Worm (Caenorhabditis elegans) whole organism, mixed stage, embryonic: ENCODE data around the gene srx-10.

Source experiments
- M03D4.4 ChIP-seq: sonication (generic microtip); optimal IDR thresholded peaks from 2 replicates; lab custom pipeline; 2017; ENCODE audit warnings: mild to moderate bottlenecking, missing genetic modification characterization, missing compliant biosample characterization
- blmp-1 ChIP-seq: fragments of 150-350 bp; optimal IDR thresholded peaks from 2 replicates; lab custom pipeline; 2014; ENCODE audit warnings: missing biosample characterization, missing genetic modification characterization
- ceh-39 ChIP-seq: fragments of 150-350 bp; optimal IDR thresholded peaks from 2 replicates; lab custom pipeline; 2014; ENCODE audit warnings: missing biosample characterization, missing genetic modification characterization
- ceh-43 ChIP-seq: fragments of 200-800 bp; sonication (Bioruptor generic); optimal IDR thresholded peaks from 2 replicates; lab custom pipeline; 2018; ENCODE audit warnings: mild to moderate bottlenecking, missing genetic modification characterization, moderate library complexity, missing compliant biosample characterization
- ceh-83 ChIP-seq: fragments of 200-800 bp; sonication (Bioruptor generic); optimal IDR thresholded peaks from 2 replicates; lab custom pipeline; 2018; ENCODE audit warnings: mild to moderate bottlenecking, missing genetic modification characterization, missing compliant biosample characterization
- cnd-1 ChIP-seq: fragments of 200-800 bp; sonication (Bioruptor generic); optimal IDR thresholded peaks from 2 replicates; lab custom pipeline; 2018; ENCODE audit warnings: mild to moderate bottlenecking, missing genetic modification characterization, missing compliant biosample characterization
- drap-1 ChIP-seq: fragments of 200-800 bp; sonication (Bioruptor generic); optimal IDR thresholded peaks from 3 replicates; lab custom pipeline; 2018; ENCODE audit warnings: mild to moderate bottlenecking, missing genetic modification characterization, missing compliant biosample characterization
- elt-1 ChIP-seq: sonication (generic microtip); optimal IDR thresholded peaks from 2 replicates; lab custom pipeline; 2017; ENCODE audit warnings: missing genetic modification characterization, mild to moderate bottlenecking, missing compliant biosample characterization, antibody characterized with exemption, moderate library complexity, borderline replicate concordance; ENCODE audit not compliant: insufficient read depth
- elt-3 ChIP-seq: fragments of 150-350 bp; optimal IDR thresholded peaks from 2 replicates; lab custom pipeline; 2014; ENCODE audit warnings: missing biosample characterization, missing genetic modification characterization
- flh-1 ChIP-seq: fragments of 200-800 bp; sonication (Bioruptor generic); optimal IDR thresholded peaks from 2 replicates; lab custom pipeline; 2018; ENCODE audit warnings: mild to moderate bottlenecking, missing genetic modification characterization, moderate library complexity, missing compliant biosample characterization
- ham-2 ChIP-seq: fragments of 200-800 bp; sonication (Bioruptor generic); optimal IDR thresholded peaks from 2 replicates; lab custom pipeline; 2018; ENCODE audit warnings: mild to moderate bottlenecking, missing genetic modification characterization, missing compliant biosample characterization
- hlh-1 ChIP-seq: fragments of 150-350 bp; optimal IDR thresholded peaks from 2 replicates; lab custom pipeline; 2014; ENCODE audit warnings: missing biosample characterization, missing genetic modification reagents, missing genetic modification characterization
- lin-13 ChIP-seq: fragments of 150-350 bp; optimal IDR thresholded peaks from 2 replicates; lab custom pipeline; 2014; ENCODE audit warnings: missing biosample characterization, missing genetic modification characterization
- lin-32 ChIP-seq: fragments of 200-800 bp; sonication (Bioruptor generic); optimal IDR thresholded peaks from 2 replicates; lab custom pipeline; 2018; ENCODE audit warnings: mild to moderate bottlenecking, missing genetic modification characterization, missing compliant biosample characterization
- mab-5 ChIP-seq: fragments of 150-350 bp; optimal IDR thresholded peaks from 2 replicates; lab custom pipeline; 2014; ENCODE audit warnings: missing biosample characterization, missing genetic modification characterization
- mep-1 ChIP-seq: fragments of 150-350 bp; optimal IDR thresholded peaks from 2 replicates; lab custom pipeline; 2017; ENCODE audit warnings: missing biosample characterization, missing genetic modification reagents, missing genetic modification characterization, inconsistent platforms
- mls-2 ChIP-seq: sonication (generic microtip); optimal IDR thresholded peaks from 2 replicates; lab custom pipeline; 2016; ENCODE audit warnings: mild to moderate bottlenecking, missing genetic modification characterization, moderate library complexity, missing compliant biosample characterization
- nhr-12 ChIP-seq: fragments of 150-350 bp; optimal IDR thresholded peaks from 2 replicates; lab custom pipeline; 2014; ENCODE audit warnings: missing biosample characterization, missing genetic modification characterization
- nhr-2 ChIP-seq: fragments of 150-350 bp; optimal IDR thresholded peaks from 2 replicates; lab custom pipeline; 2014; ENCODE audit warnings: missing biosample characterization, missing genetic modification characterization
- nhr-237 ChIP-seq: fragments of 150-350 bp; optimal IDR thresholded peaks from 2 replicates; lab custom pipeline; 2014; ENCODE audit warnings: missing biosample characterization, missing genetic modification characterization
- nhr-28 ChIP-seq: fragments of 150-350 bp; optimal IDR thresholded peaks from 2 replicates; lab custom pipeline; 2014; ENCODE audit warnings: missing biosample characterization, missing genetic modification characterization
- nhr-76 ChIP-seq: sonication (generic microtip); optimal IDR thresholded peaks from 2 replicates; lab custom pipeline; 2017; ENCODE audit warnings: missing biosample characterization, missing genetic modification characterization
- pha-4 ChIP-seq: fragments of 150-350 bp; optimal IDR thresholded peaks from 2 replicates; lab custom pipeline; 2018; ENCODE audit warnings: missing biosample characterization, missing genetic modification reagents, missing genetic modification characterization
- sem-2 ChIP-seq: fragments of 200-800 bp; sonication (Bioruptor generic); optimal IDR thresholded peaks from 2 replicates; lab custom pipeline; 2018; ENCODE audit warnings: mild to moderate bottlenecking, missing genetic modification characterization, missing compliant biosample characterization
- snpc-4 ChIP-seq: fragments of 150-350 bp; optimal IDR thresholded peaks from 2 replicates; lab custom pipeline; 2014; ENCODE audit warnings: missing biosample characterization, missing genetic modification characterization
- sptf-1 ChIP-seq: sonication (generic microtip); optimal IDR thresholded peaks from 2 replicates; lab custom pipeline; 2017; ENCODE audit warnings: mild to moderate bottlenecking, missing genetic modification characterization, moderate library complexity, missing compliant biosample characterization
- unc-120 ChIP-seq: sonication (generic microtip); optimal IDR thresholded peaks from 2 replicates; lab custom pipeline; 2017; ENCODE audit warnings: missing genetic modification characterization, missing compliant biosample characterization; ENCODE audit not compliant: poor library complexity, severe bottlenecking
- ztf-11 ChIP-seq: fragments of 150-350 bp; optimal IDR thresholded peaks from 2 replicates; lab custom pipeline; 2014; ENCODE audit warnings: missing biosample characterization, missing genetic modification characterization

srx-10 gene

DNA sequence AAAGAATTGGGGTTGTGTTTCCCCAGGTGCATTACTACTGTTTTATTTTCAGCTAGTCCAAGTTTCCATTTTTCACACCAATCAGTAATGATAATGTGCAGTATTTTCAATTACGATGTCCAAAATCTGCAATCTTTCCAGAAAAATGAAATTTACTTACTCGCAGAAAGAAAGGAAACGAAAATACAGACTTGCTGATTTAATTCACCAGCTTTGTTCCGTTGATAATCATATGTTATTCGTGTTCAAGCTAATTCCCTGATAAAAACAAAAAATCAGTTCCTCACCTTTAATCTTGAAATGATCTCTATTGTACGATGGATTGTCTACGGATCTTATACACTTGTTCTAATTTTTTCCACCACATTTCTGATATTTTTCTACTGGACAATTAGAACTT is 22.4 kb downstream of the srx-10 start, which contains the start of gene srxa-11:
Gene srxa-11 (plus strand): TSS at position 301 of the 400 bp plus-strand sequence.
- TF ChIP-seq nhr-76 (tag; lab: Kevin White, UChicago) = no peak
- no peak for TF ChIP-seq nhr-237 (tag; lab: Kevin White, UChicago)
- no peak for TF ChIP-seq elt-3 (tag; lab: Kevin White, UChicago)
- no peak for TF ChIP-seq hlh-1 (tag; lab: Kevin White, UChicago)
- TF ChIP-seq ceh-43 (GFP tag; lab: Kevin White, UChicago) = no peak
- TF ChIP-seq M03D4.4 (tag; lab: Kevin White, UChicago) = no peak
- no peak for TF ChIP-seq ztf-11 (tag; lab: Kevin White, UChicago)
- no peak for TF ChIP-seq ceh-39 (tag; lab: Kevin White, UChicago)
- TF ChIP-seq flh-1 = no peak
- no peak for TF ChIP-seq lin-13 (tag; lab: Kevin White, UChicago)
- TF ChIP-seq unc-120 (tag; lab: Kevin White, UChicago) = no peak
- no peak for TF ChIP-seq nhr-28 (tag; lab: Kevin White, UChicago)
- TF ChIP-seq ceh-83 (GFP tag; lab: Kevin White, UChicago) = no peak
- no peak for TF ChIP-seq nhr-12 (tag; lab: Kevin White, UChicago)
- TF ChIP-seq sem-2 (GFP tag; lab: Kevin White, UChicago) = no peak
- TF ChIP-seq cnd-1 (tag; lab: Kevin White, UChicago) = no peak
- TF ChIP-seq mep-1 (tag; lab: Kevin White, UChicago) = no peak
- TF ChIP-seq pha-4 = no peak
- no peak for TF ChIP-seq mls-2 (tag; lab: Kevin White, UChicago)

DNA sequence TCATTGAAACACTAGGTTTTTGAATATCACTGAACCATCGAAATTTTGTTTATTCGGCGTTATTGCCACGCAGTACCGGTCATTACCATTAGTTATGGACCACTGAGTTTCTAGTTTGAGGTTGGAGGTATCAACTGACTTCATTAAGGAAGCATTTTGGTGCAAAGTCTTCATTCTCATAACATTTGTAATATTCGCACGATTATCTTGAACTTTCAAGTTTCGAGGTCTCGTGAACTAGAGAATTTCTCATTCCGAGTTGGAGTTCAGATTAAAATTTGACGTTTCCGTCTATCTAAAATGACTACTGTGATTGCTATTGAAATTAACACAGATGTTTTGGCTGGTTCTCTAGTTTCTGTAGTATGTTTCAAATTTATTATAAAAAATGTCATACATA is 25.6 kb downstream of the srx-10 start, which contains the start of gene srx-42:
Gene srx-42 (plus strand): TSS at position 301 of the 400 bp plus-strand sequence.
- no peak for TF ChIP-seq ceh-83 (GFP tag; lab: Kevin White, UChicago)
- no peak for TF ChIP-seq lin-32 (GFP tag; lab: Kevin White, UChicago)
- no peak for TF ChIP-seq flh-1
- no peak for TF ChIP-seq nhr-237 (tag; lab: Kevin White, UChicago)
- TF ChIP-seq, all 35 proteins: peak for 0

DNA sequence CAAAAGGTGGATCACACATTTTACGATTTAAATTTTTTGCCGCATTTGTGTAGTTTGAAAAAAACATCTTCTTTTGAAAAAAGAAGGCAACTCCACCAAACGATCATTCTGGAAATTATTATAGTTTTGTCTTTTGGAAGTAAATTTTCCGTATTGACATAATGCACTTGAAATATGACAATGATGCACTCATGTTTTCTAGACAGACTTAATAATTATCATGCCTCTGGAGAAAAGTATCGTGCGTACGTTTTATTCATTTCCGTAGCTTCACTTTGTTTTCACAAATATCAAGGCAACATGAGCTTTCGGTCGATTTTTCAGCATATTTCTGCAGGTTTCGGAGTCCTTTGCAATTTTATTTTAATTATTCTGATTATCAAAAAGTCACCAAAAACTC is 27.9 kb downstream of the srx-10 start, which contains the start of gene str-250:
Gene str-250 (plus strand): TSS at position 301 of the 400 bp plus-strand sequence.
- no peak for TF ChIP-seq elt-3 (tag; lab: Kevin White, UChicago)
- no peak for TF ChIP-seq mls-2 (tag; lab: Kevin White, UChicago)
- no peak for TF ChIP-seq blmp-1 (tag; lab: Kevin White, UChicago)
- TF ChIP-seq nhr-76 (tag; lab: Kevin White, UChicago) = no peak
- no peak for TF ChIP-seq sptf-1
- TF ChIP-seq ceh-43 (GFP tag; lab: Kevin White, UChicago) = no peak
- TF ChIP-seq sem-2 (GFP tag; lab: Kevin White, UChicago) = no peak

DNA sequence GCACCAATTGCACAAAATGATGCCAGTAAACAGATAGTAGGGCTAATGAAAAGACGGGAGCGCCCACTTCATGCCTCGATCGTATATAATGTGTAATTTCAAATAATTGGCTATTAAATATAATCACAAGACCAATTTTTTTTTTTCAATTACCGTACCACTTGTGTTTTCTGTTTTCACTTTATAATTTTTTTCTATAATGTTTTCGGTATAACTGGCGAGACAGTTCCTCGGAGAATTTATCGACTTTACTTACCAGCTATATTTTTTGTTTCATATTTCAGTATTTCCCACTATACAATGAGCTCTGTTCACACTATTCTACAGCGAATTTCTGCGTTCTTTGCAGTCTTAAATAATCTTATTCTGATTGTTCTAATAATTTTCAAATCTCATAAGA is 30.1 kb downstream of the srx-10 start, which contains the start of gene str-252:
Gene str-252 (plus strand): TSS at position 301 of the 400 bp plus-strand sequence.
- TF ChIP-seq pha-4 (no peak), blmp-1 (tag; lab: Kevin White, UChicago) (no peak), snpc-4 (tag; lab: Kevin White, UChicago) (no peak), elt-1 (no peak), ceh-39 (tag; lab: Kevin White, UChicago) (no peak), drap-1 (GFP tag; lab: Kevin White, UChicago) (no peak), ham-2 (GFP tag; lab: Kevin White, UChicago) (no peak), unc-120 (tag; lab: Kevin White, UChicago) (no peak), nhr-2 (tag; lab: Kevin White, UChicago) (no peak), nhr-12 (tag; lab: Kevin White, UChicago) (no peak), mep-1 (tag; lab: Kevin White, UChicago) (no peak)

DNA sequence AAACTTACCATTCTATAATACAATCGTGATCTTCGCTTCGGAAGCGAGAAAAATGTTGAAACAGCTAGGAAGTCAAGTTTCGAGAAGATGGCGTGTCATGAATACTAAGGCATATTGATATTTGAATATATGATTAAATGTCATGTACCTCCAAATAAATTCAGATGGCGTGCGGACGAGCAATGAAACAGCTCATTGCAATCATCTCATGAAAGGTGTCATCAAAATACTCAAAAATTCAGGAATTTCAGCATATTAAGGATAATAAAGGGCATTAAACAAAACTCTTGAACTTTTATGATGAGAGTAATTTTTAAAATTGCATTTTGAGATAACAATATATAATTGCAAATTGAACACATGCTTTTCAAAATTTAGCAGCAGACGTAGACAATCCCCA is 30.9 kb downstream of the srx-10 start, which contains the start of gene gcy-32:
Gene gcy-32 (minus strand): TSS at position 101 of the 400 bp plus-strand sequence.
- TF ChIP-seq mab-5 (tag; lab: Kevin White, UChicago) (no peak), lin-32 (GFP tag; lab: Kevin White, UChicago) (no peak), nhr-76 (tag; lab: Kevin White, UChicago) (no peak), mls-2 (tag; lab: Kevin White, UChicago) (no peak), ztf-11 (tag; lab: Kevin White, UChicago) (no peak)
